Worm (Caenorhabditis elegans): ENCODE measurements around the gene R05D8.9.

The R05D8.9 gene

DNA sequence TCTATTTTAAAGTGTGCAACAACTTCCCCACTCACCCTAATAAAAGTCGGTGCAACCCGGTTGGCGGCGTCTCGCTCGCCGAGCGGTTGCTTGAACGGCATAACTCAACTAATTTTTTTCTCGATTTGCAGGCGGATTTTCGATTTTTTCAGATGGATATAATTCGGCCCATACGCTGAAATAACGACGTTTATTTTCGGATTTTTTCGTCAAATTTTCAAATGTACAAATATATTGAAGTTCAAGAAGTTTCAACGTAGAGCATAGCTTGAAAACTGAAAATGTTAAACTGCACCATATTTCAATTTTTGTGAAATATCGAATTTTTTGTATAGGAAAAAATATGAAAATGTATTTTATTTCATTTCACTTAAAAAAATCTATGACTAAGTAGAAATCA, 40.4 kb upstream of the R05D8.9 start, which contains the start of gene ketn-1:
Gene ketn-1 (minus strand): TSS at position 101 of the 400 bp plus-strand sequence.
- TF ChIP-seq Y79H2A.3 (GFP tag; conservative IDR thresholded peaks at IDR 0.05) (no peak), xnd-1 (tag; optimal IDR thresholded peaks at IDR 0.05) (no peak), ztf-6 (GFP tag; IDR thresholded peaks at IDR 0.05) (no peak), dpl-1 (GFP tag; optimal IDR thresholded peaks at IDR 0.05) (no peak), mes-4 (tag; optimal IDR thresholded peaks at IDR 0.05) (no peak), egl-18 (GFP tag; IDR thresholded peaks at IDR 0.05) (no peak), athp-1 (tag; optimal IDR thresholded peaks at IDR 0.05) (no peak), akir-1 (GFP tag; optimal IDR thresholded peaks at IDR 0.05) (no peak), F23B12.7 (tag; optimal IDR thresholded peaks at IDR 0.05; ENCODE audit: insufficient read depth) (no peak), chd-7 (tag; optimal IDR thresholded peaks at IDR 0.05) (no peak), ceh-27 (GFP tag; optimal IDR thresholded peaks at IDR 0.05) (no peak), hlh-12 (tag; optimal IDR thresholded peaks at IDR 0.05) (no peak)

DNA sequence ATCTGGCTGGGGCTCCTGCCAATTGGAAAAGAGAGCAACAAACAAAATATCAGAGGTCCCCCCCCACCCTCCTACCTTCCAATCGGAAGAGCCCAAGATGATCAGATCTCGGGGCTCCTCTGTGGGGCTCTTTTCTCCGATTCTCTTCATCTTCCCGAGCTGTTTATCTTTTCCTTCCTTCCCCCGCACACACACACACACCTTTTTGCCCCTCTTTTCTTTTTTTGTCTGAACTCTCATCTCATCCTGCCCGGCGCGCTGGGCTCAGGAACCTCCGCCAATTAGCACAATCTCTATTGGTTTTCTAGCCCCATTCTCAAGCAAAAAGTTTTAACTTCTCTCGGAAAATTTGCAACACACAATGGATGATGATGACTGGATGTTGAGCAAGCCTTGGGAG, 35.9 kb upstream of the R05D8.9 start:
- no peak for TF ChIP-seq attf-3 (GFP tag; conservative IDR thresholded peaks at IDR 0.05)
- TF ChIP-seq zfh-2 (GFP tag; conservative IDR thresholded peaks at IDR 0.05), result peak; percentile 57
- no peak for TF ChIP-seq hlh-12 (tag; optimal IDR thresholded peaks at IDR 0.05)
- no peak for TF ChIP-seq F49E8.2 (tag; optimal IDR thresholded peaks at IDR 0.05; ENCODE audit: insufficient read depth)

DNA sequence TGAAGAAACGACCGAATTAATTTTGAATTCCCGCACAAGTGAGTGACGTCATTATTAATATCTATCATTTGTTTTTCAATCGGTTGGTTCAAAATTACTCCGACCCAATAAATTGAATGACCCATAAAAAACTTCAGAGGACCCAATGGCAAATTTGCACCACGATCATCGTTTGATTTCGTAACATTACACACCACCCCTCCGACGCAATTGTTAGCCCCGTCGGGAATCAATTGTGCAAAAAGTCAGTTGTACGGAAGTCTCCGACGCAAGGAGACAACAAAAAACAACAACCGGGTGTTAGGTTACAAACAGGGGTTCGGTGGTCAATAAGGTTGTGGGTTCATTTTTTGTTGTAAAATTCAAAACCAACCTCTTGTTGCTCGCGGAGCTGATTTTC, 34.6 kb upstream of the R05D8.9 start:
- no peak for TF ChIP-seq B0261.1 (tag; optimal IDR thresholded peaks at IDR 0.05)
- no peak for TF ChIP-seq pha-4 (tag; optimal IDR thresholded peaks at IDR 0.05)
- no peak for TF ChIP-seq let-607 (tag; optimal IDR thresholded peaks at IDR 0.05)
- no peak for TF ChIP-seq F22D6.2 (tag; optimal IDR thresholded peaks at IDR 0.05)
- TF ChIP-seq F37B4.10 (GFP tag; IDR thresholded peaks at IDR 0.05), result no peak
- no peak for TF ChIP-seq ceh-58 (GFP tag; IDR thresholded peaks at IDR 0.05)
- no peak for TF ChIP-seq ceh-27 (GFP tag; optimal IDR thresholded peaks at IDR 0.05)
- no peak for TF ChIP-seq nhr-179 (tag; optimal IDR thresholded peaks at IDR 0.05)
- TF ChIP-seq K12H6.12 (tag; optimal IDR thresholded peaks at IDR 0.05), result no peak
- TF ChIP-seq Y79H2A.3 (GFP tag; conservative IDR thresholded peaks at IDR 0.05), result no peak
- TF ChIP-seq ceh-40 (GFP tag; IDR thresholded peaks at IDR 0.05), result no peak
- no peak for TF ChIP-seq sptf-2 (GFP tag; optimal IDR thresholded peaks at IDR 0.05)
- TF ChIP-seq die-1 (tag; optimal IDR thresholded peaks at IDR 0.05), result no peak
- no peak for TF ChIP-seq snpc-3.4 (tag; optimal IDR thresholded peaks at IDR 0.05)
- no peak for TF ChIP-seq nfya-1 (tag; optimal IDR thresholded peaks at IDR 0.05; ENCODE audit: borderline replicate concordance, insufficient read depth)
- no peak for TF ChIP-seq dox-1 (GFP tag; IDR thresholded peaks at IDR 0.05)
- no peak for TF ChIP-seq ztf-25 (GFP tag; IDR thresholded peaks at IDR 0.05)
- TF ChIP-seq snpc-1.3 (tag; optimal IDR thresholded peaks at IDR 0.05; ENCODE audit: insufficient read depth), result no peak
- no peak for TF ChIP-seq mes-4 (tag; optimal IDR thresholded peaks at IDR 0.05)

DNA sequence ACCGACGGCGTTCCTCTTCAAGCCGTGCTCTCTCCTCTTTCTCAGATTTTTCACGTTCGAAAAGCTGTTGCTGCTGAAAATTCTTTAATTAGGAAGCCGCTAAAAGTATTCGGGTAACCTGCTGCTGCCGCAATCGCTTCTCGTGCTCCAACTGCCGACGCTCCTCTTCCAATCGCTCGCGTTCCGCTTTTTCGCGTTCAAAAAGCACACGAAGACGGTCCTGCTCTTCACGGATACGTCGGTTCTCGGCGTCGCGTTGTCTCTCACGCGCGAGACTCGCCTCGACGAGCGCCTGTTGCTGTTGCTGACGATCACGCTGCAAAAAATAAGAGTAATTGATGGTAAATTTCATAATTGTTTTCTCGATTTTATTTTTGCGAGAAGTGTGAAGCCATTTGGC, 33.3 kb upstream of the R05D8.9 start:
- no peak for TF ChIP-seq cebp-2 (GFP tag; IDR thresholded peaks at IDR 0.05)
- TF ChIP-seq nhr-80 (tag; optimal IDR thresholded peaks at IDR 0.05), result no peak
- no peak for TF ChIP-seq ztf-3 (GFP tag; optimal IDR thresholded peaks at IDR 0.05)
- TF ChIP-seq ceh-100 (GFP tag; IDR thresholded peaks at IDR 0.05), result no peak
- no peak for TF ChIP-seq sdz-38 (tag; optimal IDR thresholded peaks at IDR 0.05)
- no peak for TF ChIP-seq F55B11.4 (tag; optimal IDR thresholded peaks at IDR 0.05; ENCODE audit: borderline replicate concordance, insufficient read depth)
- peak; percentile 65; the same call in 1 of the 2 replicates for TF ChIP-seq zfh-2 (GFP tag; conservative IDR thresholded peaks at IDR 0.05)
- TF ChIP-seq nfya-1 (tag; optimal IDR thresholded peaks at IDR 0.05; ENCODE audit: borderline replicate concordance, insufficient read depth), result no peak
- TF ChIP-seq nhr-90 (tag; optimal IDR thresholded peaks at IDR 0.05), result no peak
- TF ChIP-seq tlf-1 (GFP tag; optimal IDR thresholded peaks at IDR 0.05), result no peak
- peak; percentile 11; the same call in 1 of the 2 replicates for TF ChIP-seq egrh-3 (GFP tag; IDR thresholded peaks at IDR 0.05)
- no peak for TF ChIP-seq hlh-12 (tag; optimal IDR thresholded peaks at IDR 0.05)
- TF ChIP-seq B0019.2 (GFP tag; conservative IDR thresholded peaks at IDR 0.05), result no peak

Measured in whole organism, young adult.